Fruit fly (Drosophila melanogaster) whole organism, embryonic: ENCODE results near the gene woc.

Experiments
- Abd-B ChIP-seq: fragments of 200-800 bp; sonication (Bioruptor generic); optimal IDR thresholded peaks from 2 replicates; lab custom pipeline; 2018; ENCODE audit warnings: missing biosample characterization, mild to moderate bottlenecking, missing genetic modification characterization, moderate library complexity
- Awh ChIP-seq: fragments of 200-800 bp; sonication (Bioruptor generic); IDR thresholded peaks from 2 replicates; pipeline ENCODE4, ENCODE4 v1.3.6; 2022; ENCODE audit warnings: missing biosample characterization, missing genetic modification characterization
- CG10147 ChIP-seq: fragments of 200-800 bp; sonication (Bioruptor generic); optimal IDR thresholded peaks from 2 replicates; lab custom pipeline; 2019; ENCODE audit warnings: missing biosample characterization, mild to moderate bottlenecking, missing genetic modification characterization, moderate library complexity
- CG10654 ChIP-seq: fragments of 200-800 bp; sonication (Bioruptor generic); optimal IDR thresholded peaks from 2 replicates; lab custom pipeline; 2016; ENCODE audit warnings: missing biosample characterization, missing genetic modification characterization
- CG11504 ChIP-seq: fragments of 200-800 bp; sonication (Bioruptor generic); optimal IDR thresholded peaks from 3 replicates; lab custom pipeline; 2019; ENCODE audit warnings: missing biosample characterization, mild to moderate bottlenecking, missing genetic modification characterization, moderate library complexity
- CG11695 ChIP-seq: fragments of 200-800 bp; sonication (Bioruptor generic); IDR thresholded peaks from 3 replicates; pipeline ENCODE4 v1.3.6; 2022; ENCODE audit warnings: missing biosample characterization, missing genetic modification characterization
- CG11696 ChIP-seq: fragments of 200-800 bp; sonication (Bioruptor generic); IDR thresholded peaks from 2 replicates; pipeline ENCODE4 v1.3.6; 2022; ENCODE audit warnings: missing biosample characterization, missing genetic modification characterization
- CG13296 ChIP-seq: fragments of 200-800 bp; sonication (Bioruptor generic); optimal IDR thresholded peaks from 3 replicates; lab custom pipeline; 2018; ENCODE audit warnings: missing biosample characterization, mild to moderate bottlenecking, missing genetic modification characterization
- CG13775 ChIP-seq: fragments of 200-800 bp; sonication (Bioruptor generic); optimal IDR thresholded peaks from 3 replicates; lab custom pipeline; 2017; ENCODE audit warnings: missing biosample characterization, mild to moderate bottlenecking, missing genetic modification characterization
- CG17186 ChIP-seq: fragments of 200-800 bp; sonication (Bioruptor generic); optimal IDR thresholded peaks from 3 replicates; lab custom pipeline; 2017; ENCODE audit warnings: missing biosample characterization, missing genetic modification reagents, missing genetic modification characterization
- CG17361 ChIP-seq: fragments of 200-800 bp; sonication (Bioruptor generic); IDR thresholded peaks from 3 replicates; pipeline ENCODE4 v1.3.6; 2022; ENCODE audit warnings: missing biosample characterization, missing genetic modification characterization
- CG18599 ChIP-seq: fragments of 200-800 bp; sonication (Bioruptor generic); optimal IDR thresholded peaks from 3 replicates; lab custom pipeline; 2017; ENCODE audit warnings: missing biosample characterization, missing genetic modification characterization, mild to moderate bottlenecking, moderate library complexity, missing genetic modification reagents
- CG2875 ChIP-seq: fragments of 200-800 bp; sonication (Bioruptor generic); optimal IDR thresholded peaks from 2 replicates; lab custom pipeline; 2017; ENCODE audit warnings: missing biosample characterization, mild to moderate bottlenecking, missing genetic modification characterization, missing genetic modification reagents
- CG42726 ChIP-seq: fragments of 200-800 bp; sonication (Bioruptor generic); IDR thresholded peaks from 2 replicates; pipeline ENCODE4 v1.3.6; 2022; ENCODE audit warnings: missing biosample characterization, missing genetic modification characterization; ENCODE audit not compliant: partially characterized antibody
- CG4707 ChIP-seq: fragments of 200-800 bp; sonication (Bioruptor generic); optimal IDR thresholded peaks from 2 replicates; lab custom pipeline; 2018; ENCODE audit warnings: missing biosample characterization, mild to moderate bottlenecking, missing genetic modification characterization, moderate library complexity
- CG6683 ChIP-seq: fragments of 200-800 bp; sonication (Bioruptor generic); optimal IDR thresholded peaks from 2 replicates; lab custom pipeline; 2017; ENCODE audit warnings: missing biosample characterization, mild to moderate bottlenecking, missing genetic modification characterization, missing genetic modification reagents
- CG8765 ChIP-seq: fragments of 200-800 bp; sonication (Bioruptor generic); IDR thresholded peaks from 2 replicates; pipeline ENCODE4 v1.3.6; 2022; ENCODE audit warnings: missing biosample characterization, missing genetic modification characterization
- CG9727 ChIP-seq: fragments of 200-800 bp; sonication (Bioruptor generic); optimal IDR thresholded peaks from 3 replicates; lab custom pipeline; 2017; ENCODE audit warnings: missing biosample characterization, mild to moderate bottlenecking, missing genetic modification characterization
- Chrac-16 ChIP-seq: fragments of 200-800 bp; sonication (Bioruptor generic); optimal IDR thresholded peaks from 3 replicates; lab custom pipeline; 2016; ENCODE audit warnings: missing biosample characterization, missing genetic modification characterization
- CkIIα-i1 ChIP-seq: fragments of 200-800 bp; sonication (Bioruptor generic); IDR thresholded peaks from 2 replicates; pipeline ENCODE4 v1.3.6; 2022; ENCODE audit warnings: missing biosample characterization, missing genetic modification characterization
- D19B ChIP-seq: fragments of 200-800 bp; sonication (Bioruptor generic); optimal IDR thresholded peaks from 2 replicates; lab custom pipeline; 2017; ENCODE audit warnings: missing biosample characterization, mild to moderate bottlenecking, missing genetic modification characterization
- Dll ChIP-seq: fragments of 200-800 bp; sonication (Bioruptor generic); IDR thresholded peaks from 4 replicates; pipeline ENCODE4 v1.3.6; 2022; ENCODE audit warnings: missing biosample characterization, missing genetic modification characterization; ENCODE audit not compliant: partially characterized antibody
- Fer1 ChIP-seq: fragments of 200-800 bp; sonication (Bioruptor generic); optimal IDR thresholded peaks from 2 replicates; lab custom pipeline; 2017; ENCODE audit warnings: missing biosample characterization, mild to moderate bottlenecking, missing genetic modification characterization
- HHEX ChIP-seq: fragments of 200-800 bp; sonication (Bioruptor generic); optimal IDR thresholded peaks from 3 replicates; lab custom pipeline; 2017; ENCODE audit warnings: missing biosample characterization, mild to moderate bottlenecking, missing genetic modification characterization, missing genetic modification reagents
- Meics ChIP-seq: fragments of 200-800 bp; sonication (Bioruptor generic); optimal IDR thresholded peaks from 2 replicates; lab custom pipeline; 2017; ENCODE audit warnings: missing biosample characterization, mild to moderate bottlenecking, missing genetic modification characterization
- NFAT ChIP-seq: fragments of 200-800 bp; sonication (Bioruptor generic); IDR thresholded peaks from 2 replicates; pipeline ENCODE4 v1.3.6; 2022; ENCODE audit warnings: missing biosample characterization, missing genetic modification characterization
- NfI ChIP-seq: fragments of 200-800 bp; sonication (Bioruptor generic); optimal IDR thresholded peaks from 3 replicates; lab custom pipeline; 2018; ENCODE audit warnings: missing biosample characterization, mild to moderate bottlenecking, missing genetic modification characterization, moderate library complexity
- Opbp ChIP-seq: fragments of 200-800 bp; sonication (Bioruptor generic); IDR thresholded peaks from 3 replicates; pipeline ENCODE4 v1.3.6; 2022; ENCODE audit warnings: missing biosample characterization, missing genetic modification characterization; ENCODE audit not compliant: partially characterized antibody
- PHDP ChIP-seq: fragments of 200-800 bp; sonication (Bioruptor generic); optimal IDR thresholded peaks from 3 replicates; lab custom pipeline; 2018; ENCODE audit warnings: missing biosample characterization, mild to moderate bottlenecking, missing genetic modification characterization, moderate library complexity
- Pdp1 ChIP-seq, 2 experiments: fragments of 200-800 bp; sonication (Bioruptor generic); optimal IDR thresholded peaks; 3 replicates each; lab custom pipeline; 2016; ENCODE audit warnings: missing biosample characterization in 2 of 2, missing genetic modification characterization in 2 of 2, mild to moderate bottlenecking in 1 of 2, moderate library complexity in 1 of 2
- Xrp1 ChIP-seq: fragments of 200-800 bp; sonication (Bioruptor generic); IDR thresholded peaks from 2 replicates; pipeline ENCODE4 v1.3.6; 2022; ENCODE audit warnings: missing biosample characterization, missing genetic modification characterization
- ab ChIP-seq: fragments of 200-800 bp; sonication (Bioruptor generic); optimal IDR thresholded peaks from 2 replicates; lab custom pipeline; 2016; ENCODE audit warnings: missing biosample characterization, missing genetic modification characterization
- bab2 ChIP-seq: fragments of 200-800 bp; sonication (Bioruptor generic); optimal IDR thresholded peaks from 2 replicates; lab custom pipeline; 2016; ENCODE audit warnings: missing biosample characterization, missing genetic modification characterization
- bigmax ChIP-seq: fragments of 200-800 bp; sonication (Bioruptor generic); optimal IDR thresholded peaks from 2 replicates; lab custom pipeline; 2018; ENCODE audit warnings: missing biosample characterization, mild to moderate bottlenecking, missing genetic modification characterization
- bsh ChIP-seq, 2 experiments: fragments of 200-800 bp; sonication (Bioruptor generic); optimal IDR thresholded peaks; 2 replicates each; lab custom pipeline; 2017 to 2018; ENCODE audit warnings: mild to moderate bottlenecking in 2 of 2, missing biosample characterization in 2 of 2, missing genetic modification characterization in 2 of 2, moderate library complexity in 1 of 2
- caup ChIP-seq: fragments of 200-800 bp; sonication (Bioruptor generic); optimal IDR thresholded peaks from 3 replicates; lab custom pipeline; 2017; ENCODE audit warnings: missing biosample characterization, mild to moderate bottlenecking, missing genetic modification characterization, moderate library complexity; ENCODE audit not compliant: severe bottlenecking
- cg ChIP-seq: fragments of 200-800 bp; sonication (Bioruptor generic); optimal IDR thresholded peaks from 3 replicates; lab custom pipeline; 2019; ENCODE audit warnings: missing biosample characterization, mild to moderate bottlenecking, missing genetic modification characterization, moderate library complexity
- ci ChIP-seq: fragments of 200-800 bp; sonication (Bioruptor generic); IDR thresholded peaks from 3 replicates; pipeline ENCODE4 v1.3.6; 2022; ENCODE audit warnings: missing biosample characterization, missing genetic modification characterization
- gem ChIP-seq: fragments of 200-800 bp; sonication (Bioruptor generic); optimal IDR thresholded peaks from 2 replicates; lab custom pipeline; 2019; ENCODE audit warnings: missing biosample characterization, mild to moderate bottlenecking, missing genetic modification characterization, moderate library complexity
- gro ChIP-seq: fragments of 200-800 bp; sonication (Bioruptor generic); optimal IDR thresholded peaks from 2 replicates; lab custom pipeline; 2016; ENCODE audit warnings: missing biosample characterization, missing genetic modification characterization
- her ChIP-seq: fragments of 200-800 bp; sonication (Bioruptor generic); optimal IDR thresholded peaks from 2 replicates; lab custom pipeline; 2016; ENCODE audit warnings: missing biosample characterization, missing genetic modification characterization
- ind ChIP-seq: fragments of 200-800 bp; sonication (Bioruptor generic); optimal IDR thresholded peaks from 3 replicates; lab custom pipeline; 2016; ENCODE audit warnings: missing biosample characterization, missing genetic modification characterization
- jing ChIP-seq: fragments of 200-800 bp; sonication (Bioruptor generic); optimal IDR thresholded peaks from 2 replicates; lab custom pipeline; 2018; ENCODE audit warnings: missing biosample characterization, mild to moderate bottlenecking, missing genetic modification characterization
- nerfin-1 ChIP-seq: fragments of 200-800 bp; sonication (Bioruptor generic); optimal IDR thresholded peaks from 3 replicates; lab custom pipeline; 2019; ENCODE audit warnings: missing biosample characterization, mild to moderate bottlenecking, missing genetic modification characterization, moderate library complexity
- schlank ChIP-seq: fragments of 200-800 bp; sonication (Bioruptor generic); optimal IDR thresholded peaks from 2 replicates; lab custom pipeline; 2018; ENCODE audit warnings: missing biosample characterization, mild to moderate bottlenecking, missing genetic modification characterization
- scrt ChIP-seq: fragments of 200-800 bp; sonication (Bioruptor generic); optimal IDR thresholded peaks from 2 replicates; lab custom pipeline; 2018; ENCODE audit warnings: missing biosample characterization, mild to moderate bottlenecking, missing genetic modification characterization, moderate library complexity
- sens ChIP-seq: fragments of 200-800 bp; sonication (Bioruptor generic); peaks from one replicate; lab custom pipeline; 2016; ENCODE audit warnings: missing biosample characterization, missing genetic modification characterization
- slbo ChIP-seq: fragments of 200-800 bp; sonication (Bioruptor generic); IDR thresholded peaks from 2 replicates; pipeline ENCODE4 v1.3.6; 2022; ENCODE audit warnings: missing biosample characterization, missing genetic modification characterization
- zf30C ChIP-seq: fragments of 200-800 bp; sonication (Bioruptor generic); optimal IDR thresholded peaks from 3 replicates; lab custom pipeline; 2018; ENCODE audit warnings: missing biosample characterization, mild to moderate bottlenecking, missing genetic modification characterization

Gene woc

DNA sequence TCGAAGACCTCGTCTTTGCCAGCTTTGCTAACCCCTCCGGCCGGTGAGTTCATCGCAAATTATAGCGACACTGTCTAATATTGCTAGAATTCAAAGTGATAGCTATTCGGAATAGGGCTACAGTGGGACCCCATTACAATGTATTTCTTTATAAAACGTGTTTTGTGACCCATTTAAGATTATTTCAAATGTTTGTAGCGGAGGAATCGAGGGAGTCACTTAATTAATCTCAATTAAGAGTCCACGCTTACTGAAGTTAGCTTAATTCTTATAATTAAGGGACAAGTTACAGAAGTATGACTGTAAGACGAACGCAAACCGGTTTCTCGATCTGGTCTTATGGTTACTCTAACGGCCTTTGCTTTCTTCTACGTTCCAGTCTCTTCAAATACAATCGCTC is 25.8 kb upstream of the woc start (continued):
- no peak for TF ChIP-seq CkIIα-i1 (GFP tag; lab: Robert Waterston, UW)
- TF ChIP-seq ab, result no peak
- TF ChIP-seq CG11695 (GFP tag; lab: Robert Waterston, UW), result 0 out of 3 replicates have a peak, but pooled peaks have one; percentile 27
- no peak for TF ChIP-seq cg (GFP tag; lab: Kevin White, UChicago)
- TF ChIP-seq scrt, result peak; percentile 50
- peak; percentile 61 for TF ChIP-seq CG18599
- TF ChIP-seq CG11504 (tag; lab: Kevin White, UChicago), result peak; percentile 56
- no peak for TF ChIP-seq CG17186 (GFP tag; lab: Kevin White, UChicago)
- peak; percentile 10 for TF ChIP-seq CG13296 (GFP tag; lab: Kevin White, UChicago)
- TF ChIP-seq CG11696 (GFP tag; lab: Robert Waterston, UW), result 0 out of 2 replicates have a peak, but pooled peaks have one; percentile 22
- TF ChIP-seq Abd-B (GFP tag; lab: Kevin White, UChicago), result no peak
- TF ChIP-seq bigmax (GFP tag; lab: Kevin White, UChicago), result no peak
- peak; percentile 30; the same call in 1 of the 2 replicates for TF ChIP-seq CG8765
- TF ChIP-seq CG9727 (GFP tag; lab: Kevin White, UChicago), result peak; percentile 15
- peak; percentile 50 for TF ChIP-seq CG10147 (GFP tag; lab: Kevin White, UChicago)
- TF ChIP-seq PHDP, result peak; percentile 47
- TF ChIP-seq caup, result no peak
- no peak for TF ChIP-seq Awh (GFP tag; lab: Robert Waterston, UW)
- TF ChIP-seq CG4707 (GFP tag; lab: Kevin White, UChicago), result no peak
- peak; percentile 11 for TF ChIP-seq D19B
- 0 out of 3 replicates have a peak, but pooled peaks have one; percentile 28 for TF ChIP-seq CG17361
- TF ChIP-seq gem (tag; lab: Kevin White, UChicago), result peak; percentile 64
- no peak for TF ChIP-seq CG13775
- peak; percentile 65 for TF ChIP-seq slbo (GFP tag; lab: Robert Waterston, UW)
- peak in 1 of 2 experiments; percentile 64 for TF ChIP-seq bsh (GFP tag; optimal IDR thresholded peaks at IDR 0.05; lab: Kevin White, UChicago)
- TF ChIP-seq her (GFP tag; lab: Kevin White, UChicago), result no peak
- TF ChIP-seq Meics (GFP tag; lab: Kevin White, UChicago), result peak; percentile 42
- peak; percentile 1 for TF ChIP-seq gro
- TF ChIP-seq CG6683 (GFP tag; lab: Kevin White, UChicago), result no peak
- peak; percentile 91 for TF ChIP-seq sens (GFP tag; lab: Kevin White, UChicago)
- TF ChIP-seq Xrp1 (GFP tag; lab: Robert Waterston, UW), result peak; percentile 53; the same call in 1 of the 2 replicates
- TF ChIP-seq Dll (GFP tag; lab: Robert Waterston, UW), result no peak
- no peak for TF ChIP-seq Opbp (GFP tag; lab: Robert Waterston, UW)
- peak; percentile 8 for TF ChIP-seq nerfin-1 (tag; lab: Kevin White, UChicago)
- TF ChIP-seq Pdp1 (GFP tag; optimal IDR thresholded peaks at IDR 0.05; lab: Kevin White, UChicago), result peak; percentile 32 to 44
- peak; percentile 29 for TF ChIP-seq NfI (GFP tag; lab: Kevin White, UChicago)
- peak; percentile 13 for TF ChIP-seq schlank (tag; lab: Kevin White, UChicago)
- peak; percentile 42 for TF ChIP-seq HHEX (GFP tag; lab: Kevin White, UChicago)
- peak; percentile 45 for TF ChIP-seq ind (GFP tag; lab: Kevin White, UChicago)
- peak; percentile 38; the same call in 1 of the 2 replicates for TF ChIP-seq NFAT
- TF ChIP-seq jing (GFP tag; lab: Kevin White, UChicago), result no peak
- TF ChIP-seq CG10654, result peak; percentile 2
- no peak for TF ChIP-seq CG2875
- peak; percentile 21 for TF ChIP-seq Chrac-16 (GFP tag; lab: Kevin White, UChicago)
- TF ChIP-seq ci (GFP tag; lab: Robert Waterston, UW), result 0 out of 3 replicates have a peak, but pooled peaks have one; percentile 8
- TF ChIP-seq CG42726, result no peak
- TF ChIP-seq zf30C, result no peak
- TF ChIP-seq Fer1, result peak; percentile 51
- peak; percentile 40 for TF ChIP-seq bab2 (GFP tag; lab: Kevin White, UChicago)
